Worm (Caenorhabditis elegans): ENCODE results near the gene C36B7.5.

ce11 chrX:7099049-7099448, 2.8 kb upstream of the C36B7.5 start:
- no peak for TF ChIP-seq hlh-12 (tag; optimal IDR thresholded peaks at IDR 0.05)
- TF ChIP-seq nfya-1 (tag; optimal IDR thresholded peaks at IDR 0.05; ENCODE audit: borderline replicate concordance, insufficient read depth): no peak
- TF ChIP-seq egl-44 (GFP tag; IDR thresholded peaks at IDR 0.05): no peak
- TF ChIP-seq F39B2.1 (GFP tag; IDR thresholded peaks at IDR 0.05): no peak
- no peak for TF ChIP-seq pha-4 (tag; optimal IDR thresholded peaks at IDR 0.05)
- no peak for TF ChIP-seq zfh-2 (GFP tag; conservative IDR thresholded peaks at IDR 0.05)
- TF ChIP-seq egrh-3 (GFP tag; IDR thresholded peaks at IDR 0.05): no peak
- TF ChIP-seq nfyb-1 (GFP tag; IDR thresholded peaks at IDR 0.05): no peak
- TF ChIP-seq him-1 (tag; optimal IDR thresholded peaks at IDR 0.05): no peak
- no peak for TF ChIP-seq attf-3 (GFP tag; conservative IDR thresholded peaks at IDR 0.05)
- TF ChIP-seq Y67H2A.10 (GFP tag; conservative IDR thresholded peaks at IDR 0.05): no peak
- no peak for TF ChIP-seq unc-62 (GFP tag; optimal IDR thresholded peaks at IDR 0.05)
- no peak for TF ChIP-seq ceh-91 (GFP tag; IDR thresholded peaks at IDR 0.05)
